Fruit fly (Drosophila melanogaster) whole organism, prepupa: ENCODE measurements around the gene CG9839.

Experiments used
- CG10631 ChIP-seq: fragments of 200-800 bp; sonication (Bioruptor generic); optimal IDR thresholded peaks from 2 replicates; lab custom pipeline; 2016; ENCODE audit warnings: missing biosample characterization, missing genetic modification characterization
- CG10669 ChIP-seq: fragments of 200-800 bp; sonication (Bioruptor generic); optimal IDR thresholded peaks from 3 replicates; lab custom pipeline; 2018; ENCODE audit warnings: missing biosample characterization, mild to moderate bottlenecking, missing genetic modification characterization, moderate library complexity
- CG11762 ChIP-seq: fragments of 200-800 bp; sonication (Bioruptor generic); optimal IDR thresholded peaks from 3 replicates; lab custom pipeline; 2016; ENCODE audit warnings: missing biosample characterization, missing genetic modification characterization; ENCODE audit not compliant: insufficient read depth
- CG15336 ChIP-seq: fragments of 200-800 bp; sonication (Bioruptor generic); IDR thresholded peaks from 2 replicates; pipeline ENCODE4 v1.3.6; 2022; ENCODE audit warnings: missing biosample characterization, missing genetic modification characterization
- CG1621 ChIP-seq: fragments of 200-800 bp; sonication (Bioruptor generic); optimal IDR thresholded peaks from 3 replicates; lab custom pipeline; 2018; ENCODE audit warnings: missing biosample characterization, mild to moderate bottlenecking, missing genetic modification characterization
- CG3032 ChIP-seq: fragments of 200-800 bp; optimal IDR thresholded peaks from 2 replicates; lab custom pipeline; 2019; ENCODE audit warnings: missing biosample characterization, mild to moderate bottlenecking, missing genetic modification characterization, moderate library complexity
- CG31627 ChIP-seq: fragments of 200-800 bp; sonication (Bioruptor generic); optimal IDR thresholded peaks from 3 replicates; lab custom pipeline; 2016; ENCODE audit warnings: missing biosample characterization, missing genetic modification characterization
- CG32006 ChIP-seq: fragments of 200-800 bp; sonication (Bioruptor generic); optimal IDR thresholded peaks from 3 replicates; lab custom pipeline; 2017; ENCODE audit warnings: missing biosample characterization, mild to moderate bottlenecking, missing genetic modification characterization
- CG34406 ChIP-seq: fragments of 200-800 bp; sonication (Bioruptor generic); optimal IDR thresholded peaks from 3 replicates; lab custom pipeline; 2016; ENCODE audit warnings: missing biosample characterization, missing genetic modification characterization
- CG4318 ChIP-seq: fragments of 200-800 bp; sonication (Bioruptor generic); optimal IDR thresholded peaks from 3 replicates; lab custom pipeline; 2017; ENCODE audit warnings: missing biosample characterization, mild to moderate bottlenecking, missing genetic modification characterization
- CG6163 ChIP-seq: fragments of 200-800 bp; sonication (Bioruptor generic); IDR thresholded peaks from 3 replicates; pipeline ENCODE4 v1.3.6; 2022; ENCODE audit warnings: missing biosample characterization, missing genetic modification characterization
- CG6276 ChIP-seq: fragments of 200-800 bp; sonication (Bioruptor generic); optimal IDR thresholded peaks from 2 replicates; lab custom pipeline; 2017; ENCODE audit warnings: missing biosample characterization, mild to moderate bottlenecking, missing genetic modification characterization
- CG6792 ChIP-seq: fragments of 200-800 bp; sonication (Bioruptor generic); optimal IDR thresholded peaks from 3 replicates; lab custom pipeline; 2016; ENCODE audit warnings: missing biosample characterization, missing genetic modification characterization
- CG6808 ChIP-seq: fragments of 200-800 bp; sonication (Bioruptor generic); optimal IDR thresholded peaks from 3 replicates; lab custom pipeline; 2017; ENCODE audit warnings: missing biosample characterization, missing genetic modification characterization, mild to moderate bottlenecking, moderate library complexity, missing genetic modification reagents
- CG6854 ChIP-seq: fragments of 200-800 bp; sonication (Bioruptor generic); optimal IDR thresholded peaks from 2 replicates; lab custom pipeline; 2017; ENCODE audit warnings: missing biosample characterization, mild to moderate bottlenecking, missing genetic modification characterization
- CG8319 ChIP-seq: fragments of 200-800 bp; sonication (Bioruptor generic); optimal IDR thresholded peaks from 3 replicates; lab custom pipeline; 2016; ENCODE audit warnings: missing biosample characterization, missing genetic modification characterization
- CG9139 ChIP-seq: fragments of 200-800 bp; sonication (Bioruptor generic); optimal IDR thresholded peaks from 3 replicates; lab custom pipeline; 2017; ENCODE audit warnings: missing biosample characterization, mild to moderate bottlenecking, missing genetic modification characterization
- Eip75B ChIP-seq: fragments of 200-800 bp; sonication (Bioruptor generic); optimal IDR thresholded peaks from 3 replicates; lab custom pipeline; 2016; ENCODE audit warnings: missing biosample characterization, missing genetic modification characterization
- Eip78C ChIP-seq: fragments of 200-800 bp; sonication (Bioruptor generic); peaks from one replicate; lab custom pipeline; 2016; ENCODE audit warnings: missing biosample characterization, missing genetic modification characterization
- Eip93F ChIP-seq: fragments of 200-800 bp; sonication (Bioruptor generic); optimal IDR thresholded peaks from 2 replicates; lab custom pipeline; 2016; ENCODE audit warnings: missing biosample characterization, mild to moderate bottlenecking, missing genetic modification characterization
- Ets21C ChIP-seq: fragments of 200-800 bp; sonication (Bioruptor generic); optimal IDR thresholded peaks from 3 replicates; lab custom pipeline; 2016; ENCODE audit warnings: missing biosample characterization, missing genetic modification characterization
- Ets96B ChIP-seq: fragments of 200-800 bp; optimal IDR thresholded peaks from 2 replicates; lab custom pipeline; 2019; ENCODE audit warnings: missing biosample characterization, mild to moderate bottlenecking, missing genetic modification characterization, moderate library complexity
- Gug ChIP-seq: fragments of 200-800 bp; sonication (Bioruptor generic); IDR thresholded peaks from 2 replicates; pipeline ENCODE4 v1.3.6; 2022; ENCODE audit warnings: missing biosample characterization, missing genetic modification characterization
- Hr38 ChIP-seq: sonication (Bioruptor generic); optimal IDR thresholded peaks from 2 replicates; lab custom pipeline; 2016; ENCODE audit warnings: missing biosample characterization, missing genetic modification characterization
- Hr39 ChIP-seq: fragments of 200-800 bp; sonication (Bioruptor generic); optimal IDR thresholded peaks from 2 replicates; lab custom pipeline; 2016; ENCODE audit warnings: missing biosample characterization, missing genetic modification characterization
- Lpt ChIP-seq: fragments of 200-800 bp; sonication (Bioruptor generic); optimal IDR thresholded peaks from 3 replicates; lab custom pipeline; 2016; ENCODE audit warnings: missing biosample characterization, missing genetic modification characterization
- OdsH ChIP-seq: fragments of 200-800 bp; sonication (Bioruptor generic); optimal IDR thresholded peaks from 3 replicates; lab custom pipeline; 2016; ENCODE audit warnings: missing biosample characterization, missing genetic modification characterization
- Smox ChIP-seq: fragments of 200-800 bp; sonication (Bioruptor generic); optimal IDR thresholded peaks from 3 replicates; lab custom pipeline; 2016; ENCODE audit warnings: missing biosample characterization, missing genetic modification characterization
- Sox102F ChIP-seq: fragments of 200-800 bp; sonication (Bioruptor generic); optimal IDR thresholded peaks from 2 replicates; lab custom pipeline; 2016; ENCODE audit warnings: missing biosample characterization, mild to moderate bottlenecking, missing genetic modification characterization
- achi ChIP-seq: fragments of 200-800 bp; sonication (Bioruptor generic); optimal IDR thresholded peaks from 3 replicates; lab custom pipeline; 2016; ENCODE audit warnings: missing biosample characterization, missing genetic modification characterization
- cyc ChIP-seq: fragments of 200-800 bp; sonication (Bioruptor generic); optimal IDR thresholded peaks from 3 replicates; lab custom pipeline; 2016; ENCODE audit warnings: missing biosample characterization, missing genetic modification characterization
- dac ChIP-seq: fragments of 200-800 bp; sonication (Bioruptor generic); optimal IDR thresholded peaks from 2 replicates; lab custom pipeline; 2017; ENCODE audit warnings: missing biosample characterization, mild to moderate bottlenecking, missing genetic modification characterization
- dsx ChIP-seq: fragments of 200-800 bp; optimal IDR thresholded peaks from 3 replicates; lab custom pipeline; 2019; ENCODE audit warnings: missing biosample characterization, mild to moderate bottlenecking, missing genetic modification characterization, moderate library complexity; ENCODE audit not compliant: poor library complexity, severe bottlenecking
- eg ChIP-seq: fragments of 200-800 bp; sonication (Bioruptor generic); IDR thresholded peaks from 3 replicates; pipeline ENCODE4 v1.3.6; 2022; ENCODE audit warnings: missing biosample characterization, missing genetic modification characterization
- esn ChIP-seq: fragments of 200-800 bp; sonication (Bioruptor generic); optimal IDR thresholded peaks from 2 replicates; lab custom pipeline; 2016; ENCODE audit warnings: missing biosample characterization, mild to moderate bottlenecking, missing genetic modification characterization, moderate library complexity
- fd59A ChIP-seq: fragments of 200-800 bp; sonication (Bioruptor generic); optimal IDR thresholded peaks from 2 replicates; lab custom pipeline; 2017; ENCODE audit warnings: missing biosample characterization, mild to moderate bottlenecking, missing genetic modification characterization, missing genetic modification reagents
- fd85E ChIP-seq: fragments of 200-800 bp; sonication (Bioruptor generic); optimal IDR thresholded peaks from 3 replicates; lab custom pipeline; 2016; ENCODE audit warnings: missing biosample characterization, missing genetic modification characterization
- fkh ChIP-seq: fragments of 200-800 bp; sonication (Bioruptor generic); optimal IDR thresholded peaks from 3 replicates; lab custom pipeline; 2017; ENCODE audit warnings: missing biosample characterization, mild to moderate bottlenecking, missing genetic modification characterization, moderate library complexity
- lz ChIP-seq: fragments of 200-800 bp; sonication (Bioruptor generic); optimal IDR thresholded peaks from 3 replicates; lab custom pipeline; 2016; ENCODE audit warnings: missing biosample characterization, missing genetic modification characterization
- net ChIP-seq: fragments of 200-800 bp; sonication (Bioruptor generic); optimal IDR thresholded peaks from 3 replicates; lab custom pipeline; 2016; ENCODE audit warnings: missing biosample characterization, missing genetic modification characterization
- pdm3 ChIP-seq: fragments of 200-800 bp; sonication (Bioruptor generic); optimal IDR thresholded peaks from 3 replicates; lab custom pipeline; 2016; ENCODE audit warnings: missing biosample characterization, missing genetic modification characterization
- salr ChIP-seq, 2 experiments: fragments of 200-800 bp; sonication (Bioruptor generic); optimal IDR thresholded peaks; 3 replicates each; lab custom pipeline; 2016 to 2018; ENCODE audit warnings: missing biosample characterization in 2 of 2, missing genetic modification characterization in 2 of 2, mild to moderate bottlenecking in 1 of 2
- spab ChIP-seq: fragments of 200-800 bp; sonication (Bioruptor generic); optimal IDR thresholded peaks from 2 replicates; lab custom pipeline; 2017; ENCODE audit warnings: missing biosample characterization, mild to moderate bottlenecking, missing genetic modification characterization, missing genetic modification reagents
- ss ChIP-seq, 2 experiments: fragments of 200-800 bp; sonication (Bioruptor generic); optimal IDR thresholded peaks; 2 replicates in 1 of 2; 3 replicates in 1 of 2; lab custom pipeline; 2017 to 2018; ENCODE audit warnings: mild to moderate bottlenecking in 2 of 2, missing biosample characterization in 2 of 2, missing genetic modification characterization in 2 of 2, moderate library complexity in 1 of 2
- svp ChIP-seq: fragments of 200-800 bp; sonication (Bioruptor generic); peaks from one replicate; lab custom pipeline; 2016; ENCODE audit warnings: missing biosample characterization, missing genetic modification characterization
- topi ChIP-seq: fragments of 200-800 bp; sonication (Bioruptor generic); optimal IDR thresholded peaks from 3 replicates; lab custom pipeline; 2016; ENCODE audit warnings: missing biosample characterization, missing genetic modification characterization
- vri ChIP-seq: fragments of 200-800 bp; sonication (Bioruptor generic); optimal IDR thresholded peaks from 3 replicates; lab custom pipeline; 2016; ENCODE audit warnings: missing biosample characterization, mild to moderate bottlenecking, missing genetic modification characterization

The CG9839 gene

DNA sequence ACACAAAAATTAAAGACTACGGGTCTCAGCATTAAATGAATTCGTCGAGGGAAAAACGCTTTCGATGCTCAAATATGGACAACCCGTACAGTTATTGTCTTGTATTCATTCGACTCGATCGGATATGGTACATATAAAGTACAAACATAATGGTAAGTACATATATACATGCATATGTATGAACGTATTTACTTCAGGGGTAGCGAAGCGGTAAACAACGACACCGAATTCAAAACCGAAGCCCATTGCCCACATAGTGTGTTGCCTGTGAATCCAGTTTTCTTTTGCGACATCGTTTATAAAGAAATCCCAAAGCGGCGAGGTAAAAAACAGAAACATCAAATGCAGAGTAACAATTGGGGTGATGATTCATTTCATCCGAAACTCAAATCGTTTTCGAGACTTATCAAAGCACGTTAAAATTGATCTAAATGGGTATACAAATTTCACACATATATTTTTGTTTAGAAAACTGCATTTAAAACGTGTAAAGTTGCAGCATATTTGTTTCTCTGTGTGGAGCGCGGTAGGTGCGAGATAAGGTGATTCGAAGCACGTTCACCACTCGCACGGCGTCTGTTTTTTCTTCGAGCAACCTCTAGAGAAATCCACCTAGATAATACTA, 6.9 kb upstream of the CG9839 start (continued):
- TF ChIP-seq Eip93F (GFP tag; lab: Kevin White, UChicago) (no peak), CG9139 (GFP tag; lab: Kevin White, UChicago) (peak; percentile 25), svp (GFP tag; lab: Kevin White, UChicago) (peak; percentile 86), CG32006 (GFP tag; lab: Kevin White, UChicago) (peak; percentile 93), lz (GFP tag; lab: Kevin White, UChicago) (peak; percentile 58), CG15336 (GFP tag; lab: Robert Waterston, UW) (peak; percentile 93), Ets96B (tag; lab: Kevin White, UChicago) (peak; percentile 79), vri (GFP tag; lab: Kevin White, UChicago) (peak; percentile 27), CG6854 (no peak), CG34406 (peak; percentile 49), Lpt (GFP tag; lab: Kevin White, UChicago) (peak; percentile 89), CG3032 (peak; percentile 71), OdsH (GFP tag; lab: Kevin White, UChicago) (peak; percentile 87), topi (peak; percentile 72), fkh (peak; percentile 49), Eip75B (GFP tag; lab: Kevin White, UChicago) (peak; percentile 77), CG8319 (GFP tag; lab: Kevin White, UChicago) (peak; percentile 57), Eip78C (peak; percentile 97), esn (peak; percentile 68), CG4318 (peak; percentile 80), fd59A (peak; percentile 69), CG6276 (peak; percentile 81), fd85E (GFP tag; lab: Kevin White, UChicago) (no peak), achi (peak; percentile 86), Hr38 (GFP tag; lab: Kevin White, UChicago) (peak; percentile 55), CG10631 (GFP tag; lab: Kevin White, UChicago) (peak; percentile 80), spab (GFP tag; lab: Kevin White, UChicago) (peak; percentile 74), cyc (peak; percentile 45), Sox102F (GFP tag; lab: Kevin White, UChicago) (peak; percentile 58), salr (GFP tag; optimal IDR thresholded peaks at IDR 0.05; lab: Kevin White, UChicago) (peak; percentile 62 to 80), CG6792 (GFP tag; lab: Kevin White, UChicago) (peak; percentile 65), Gug (GFP tag; lab: Robert Waterston, UW) (peak; percentile 86), Ets21C (peak; percentile 15)
- TF ChIP-seq, all 60 proteins: peak for 56

DNA sequence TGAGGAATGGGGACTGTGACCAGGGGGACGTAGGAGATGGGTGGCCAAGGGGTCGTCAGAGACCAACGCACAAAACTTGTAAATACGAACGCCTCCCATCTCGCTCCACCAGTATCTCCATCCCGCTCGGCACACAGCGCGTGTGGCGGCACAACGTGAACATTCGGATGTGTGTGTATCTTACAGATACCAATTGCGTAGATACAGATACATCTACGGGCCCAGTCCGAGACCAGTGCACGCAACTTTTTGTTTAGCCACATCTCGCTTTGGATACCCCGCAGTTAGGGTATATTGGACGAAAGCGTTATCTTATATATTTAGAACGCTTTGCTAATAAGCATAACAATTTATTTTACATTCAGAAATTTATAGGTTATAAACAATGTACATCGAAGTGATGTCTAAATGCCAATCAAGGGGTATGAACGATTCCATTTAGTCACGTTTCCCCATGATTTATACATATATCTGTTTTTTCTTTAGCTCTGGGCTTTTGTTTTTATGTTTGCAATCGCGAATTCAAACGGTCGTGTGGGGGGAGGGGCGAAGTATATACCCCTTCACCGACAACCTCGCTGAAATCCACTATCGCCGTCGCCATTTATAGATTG, 5.8 kb upstream of the CG9839 start:
- TF ChIP-seq svp (GFP tag; lab: Kevin White, UChicago), result peak; percentile 98
- peak; percentile 99 for TF ChIP-seq Hr39 (GFP tag; lab: Kevin White, UChicago)
- TF ChIP-seq CG6276, result peak; percentile 99
- TF ChIP-seq CG6808 (GFP tag; lab: Kevin White, UChicago), result peak; percentile 98
- TF ChIP-seq CG10669 (GFP tag; lab: Kevin White, UChicago), result peak; percentile 99
- peak; percentile 99 for TF ChIP-seq pdm3 (GFP tag; lab: Kevin White, UChicago)
- peak; percentile 99 for TF ChIP-seq CG4318
- TF ChIP-seq esn, result peak; percentile 99
- TF ChIP-seq Smox (GFP tag; lab: Kevin White, UChicago), result peak; percentile 97
- TF ChIP-seq Ets21C, result peak; percentile 97
- TF ChIP-seq cyc, result peak; percentile 98
- TF ChIP-seq CG1621 (tag; lab: Kevin White, UChicago), result peak; percentile 98
- TF ChIP-seq CG32006 (GFP tag; lab: Kevin White, UChicago), result peak; percentile 100
- TF ChIP-seq CG6163 (GFP tag; lab: Robert Waterston, UW), result peak; percentile 99
- peak; percentile 98 for TF ChIP-seq ss (GFP tag; optimal IDR thresholded peaks at IDR 0.05; lab: Kevin White, UChicago)
- peak; percentile 99 for TF ChIP-seq eg (GFP tag; lab: Robert Waterston, UW)
- peak; percentile 99 for TF ChIP-seq CG15336 (GFP tag; lab: Robert Waterston, UW)
- TF ChIP-seq CG31627, result peak; percentile 98
- peak; percentile 98 for TF ChIP-seq dsx (GFP tag; lab: Kevin White, UChicago)
- TF ChIP-seq dac (GFP tag; lab: Kevin White, UChicago), result peak; percentile 98
- peak; percentile 98 for TF ChIP-seq Gug (GFP tag; lab: Robert Waterston, UW)
- TF ChIP-seq net (GFP tag; lab: Kevin White, UChicago), result peak; percentile 99
- TF ChIP-seq Hr38 (GFP tag; lab: Kevin White, UChicago), result peak; percentile 87
- TF ChIP-seq CG3032, result peak; percentile 99
- peak; percentile 98 for TF ChIP-seq CG34406
- TF ChIP-seq CG11762 (GFP tag; lab: Kevin White, UChicago), result peak; percentile 99
- peak; percentile 89 for TF ChIP-seq CG6854
- peak; percentile 94 for TF ChIP-seq fkh
